Fruit fly (Drosophila melanogaster): ENCODE results near the gene Dpm2.

- no peak for TF ChIP-seq CG16779 (tag; optimal IDR thresholded peaks at IDR 0.05)
- TF ChIP-seq Hr39 (GFP tag; optimal IDR thresholded peaks at IDR 0.05): no peak
These were observed 29.8 kb downstream of the Dpm2 start for dm6 chr3L:3348956-3349824.
